Worm (Caenorhabditis elegans) whole organism, late embryonic: ENCODE results near the gene Y108F1.5.
"Not testable (repeated sequence)": the region's sequence is repeated elsewhere in the genome, so short reads cannot be mapped to it uniquely, and the experiment has no call there.

ENCODE experiments used
- C38D4.7 ChIP-seq: fragments of 200-800 bp; sonication (Bioruptor generic); optimal IDR thresholded peaks from 2 replicates; lab custom pipeline; 2018; ENCODE audit warnings: mild to moderate bottlenecking, missing genetic modification characterization, moderate library complexity, missing compliant biosample characterization
- F13H6.1 ChIP-seq: sonication (generic microtip); optimal IDR thresholded peaks from 2 replicates; lab custom pipeline; 2016; ENCODE audit warnings: missing genetic modification characterization, missing compliant biosample characterization
- K02D7.2 ChIP-seq: sonication (generic microtip); optimal IDR thresholded peaks from 2 replicates; lab custom pipeline; 2017; ENCODE audit warnings: mild to moderate bottlenecking, missing genetic modification characterization, missing compliant biosample characterization
- Y22D7AL.16 ChIP-seq: sonication (generic microtip); optimal IDR thresholded peaks from 2 replicates; lab custom pipeline; 2016; ENCODE audit warnings: missing genetic modification characterization, missing compliant biosample characterization
- ahr-1 ChIP-seq: sonication (generic microtip); optimal IDR thresholded peaks from 2 replicates; lab custom pipeline; 2016; ENCODE audit warnings: missing genetic modification characterization, missing compliant biosample characterization
- ama-1 ChIP-seq: fragments of 150-350 bp; optimal IDR thresholded peaks from 2 replicates; lab custom pipeline; 2014
- ceh-19 ChIP-seq: fragments of 200-800 bp; sonication (Bioruptor generic); optimal IDR thresholded peaks from 2 replicates; lab custom pipeline; 2018; ENCODE audit warnings: mild to moderate bottlenecking, missing genetic modification characterization, missing compliant biosample characterization
- ceh-22 ChIP-seq: sonication (generic microtip); optimal IDR thresholded peaks from 2 replicates; lab custom pipeline; 2017; ENCODE audit warnings: missing biosample characterization, missing genetic modification characterization
- ceh-24 ChIP-seq: sonication (generic microtip); optimal IDR thresholded peaks from 2 replicates; lab custom pipeline; 2016; ENCODE audit warnings: mild to moderate bottlenecking, missing genetic modification characterization, missing compliant biosample characterization
- ceh-31 ChIP-seq: sonication (generic microtip); optimal IDR thresholded peaks from 2 replicates; lab custom pipeline; 2016; ENCODE audit warnings: missing genetic modification characterization, missing compliant biosample characterization
- ceh-48 ChIP-seq: sonication (generic microtip); optimal IDR thresholded peaks from 2 replicates; lab custom pipeline; 2016; ENCODE audit warnings: missing genetic modification characterization, inconsistent platforms, missing compliant biosample characterization
- ceh-6 ChIP-seq: fragments of 200-800 bp; sonication (Bioruptor generic); optimal IDR thresholded peaks from 2 replicates; lab custom pipeline; 2018; ENCODE audit warnings: mild to moderate bottlenecking, missing genetic modification characterization, missing compliant biosample characterization
- ceh-9 ChIP-seq: sonication (generic microtip); optimal IDR thresholded peaks from 2 replicates; lab custom pipeline; 2016; ENCODE audit warnings: mild to moderate bottlenecking, missing genetic modification characterization, inconsistent platforms, missing compliant biosample characterization
- elt-2 ChIP-seq: sonication (generic microtip); optimal IDR thresholded peaks from 2 replicates; lab custom pipeline; 2016; ENCODE audit warnings: missing genetic modification reagents, missing genetic modification characterization, missing compliant biosample characterization
- eyg-1 ChIP-seq: sonication (generic microtip); optimal IDR thresholded peaks from 2 replicates; lab custom pipeline; 2016; ENCODE audit warnings: missing genotype, missing genetic modification characterization, missing compliant biosample characterization
- hlh-15 ChIP-seq: sonication (generic microtip); optimal IDR thresholded peaks from 2 replicates; lab custom pipeline; 2016; ENCODE audit warnings: missing genetic modification characterization, missing compliant biosample characterization
- hlh-30 ChIP-seq: sonication (generic microtip); optimal IDR thresholded peaks from 2 replicates; lab custom pipeline; 2017; ENCODE audit warnings: antibody characterized with exemption, missing genetic modification characterization, missing compliant biosample characterization; ENCODE audit not compliant: insufficient read depth
- hlh-8 ChIP-seq: sonication (generic microtip); optimal IDR thresholded peaks from 2 replicates; lab custom pipeline; 2016; ENCODE audit warnings: missing genotype, missing genetic modification characterization, missing compliant biosample characterization
- lim-6 ChIP-seq: sonication (generic microtip); optimal IDR thresholded peaks from 2 replicates; lab custom pipeline; 2016; ENCODE audit warnings: missing genetic modification characterization, missing compliant biosample characterization
- npax-4 ChIP-seq: sonication (generic microtip); optimal IDR thresholded peaks from 2 replicates; lab custom pipeline; 2016; ENCODE audit warnings: missing genetic modification characterization, missing compliant biosample characterization
- odd-2 ChIP-seq: sonication (generic microtip); optimal IDR thresholded peaks from 2 replicates; lab custom pipeline; 2017; ENCODE audit warnings: antibody characterized with exemption, mild to moderate bottlenecking, missing genetic modification characterization, missing compliant biosample characterization
- pag-3 ChIP-seq: sonication (generic microtip); optimal IDR thresholded peaks from 2 replicates; lab custom pipeline; 2016; ENCODE audit warnings: missing compliant biosample characterization, missing genetic modification characterization, borderline replicate concordance
- pros-1 ChIP-seq: fragments of 150-350 bp; optimal IDR thresholded peaks from 2 replicates; lab custom pipeline; 2014; ENCODE audit warnings: missing biosample characterization, missing genetic modification reagents, missing genetic modification characterization
- ref-2 ChIP-seq: sonication (generic microtip); optimal IDR thresholded peaks from 2 replicates; lab custom pipeline; 2016; ENCODE audit warnings: missing genetic modification characterization, missing compliant biosample characterization
- rnt-1 ChIP-seq: sonication (generic microtip); optimal IDR thresholded peaks from 2 replicates; lab custom pipeline; 2016; ENCODE audit warnings: missing genetic modification characterization, missing compliant biosample characterization
- sdc-2 ChIP-seq: sonication (generic microtip); optimal IDR thresholded peaks from 2 replicates; lab custom pipeline; 2016; ENCODE audit warnings: missing genotype, missing genetic modification characterization, missing compliant biosample characterization
- tbx-7 ChIP-seq: sonication (generic microtip); optimal IDR thresholded peaks from 2 replicates; lab custom pipeline; 2016; ENCODE audit warnings: missing genotype, missing genetic modification characterization, missing compliant biosample characterization
- ttx-3 ChIP-seq: sonication (generic microtip); optimal IDR thresholded peaks from 2 replicates; lab custom pipeline; 2016; ENCODE audit warnings: missing genetic modification reagents, missing genetic modification characterization, missing compliant biosample characterization
- unc-42 ChIP-seq: sonication (generic microtip); optimal IDR thresholded peaks from 2 replicates; lab custom pipeline; 2016; ENCODE audit warnings: missing genotype, missing genetic modification characterization, missing compliant biosample characterization
- unc-55 ChIP-seq: sonication (generic microtip); optimal IDR thresholded peaks from 2 replicates; lab custom pipeline; 2017; ENCODE audit warnings: missing biosample characterization, missing genetic modification reagents, missing genetic modification characterization
- unc-86 ChIP-seq: sonication (generic microtip); optimal IDR thresholded peaks from 2 replicates; lab custom pipeline; 2016; ENCODE audit warnings: missing genetic modification characterization, missing compliant biosample characterization

Y108F1.5 gene

DNA sequence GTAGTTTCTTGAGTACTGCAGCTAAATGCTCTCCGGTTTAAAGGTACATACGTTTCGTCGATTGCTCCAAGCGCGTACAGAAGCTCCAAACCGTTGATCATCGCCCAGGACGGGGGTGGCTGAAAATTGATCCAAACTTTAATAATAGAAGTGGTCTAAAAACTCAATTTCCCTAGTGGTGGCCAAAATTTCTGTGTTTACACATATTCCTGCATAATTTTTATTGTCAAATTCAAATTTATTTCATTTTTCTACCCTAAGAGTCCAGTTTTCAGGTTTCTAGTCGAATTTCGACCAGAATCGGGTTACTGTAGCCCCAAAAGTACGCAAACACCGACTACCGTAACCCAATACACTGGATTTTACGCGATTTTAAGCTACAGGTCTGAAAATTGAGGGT lies at the start of gene Y108F1.5:
Gene Y108F1.5 (minus strand): TSS at position 101 of the 400 bp plus-strand sequence.
- not testable (repeated sequence) for TF ChIP-seq pros-1, elt-2, ttx-3 (tag; lab: Kevin White, UChicago)

DNA sequence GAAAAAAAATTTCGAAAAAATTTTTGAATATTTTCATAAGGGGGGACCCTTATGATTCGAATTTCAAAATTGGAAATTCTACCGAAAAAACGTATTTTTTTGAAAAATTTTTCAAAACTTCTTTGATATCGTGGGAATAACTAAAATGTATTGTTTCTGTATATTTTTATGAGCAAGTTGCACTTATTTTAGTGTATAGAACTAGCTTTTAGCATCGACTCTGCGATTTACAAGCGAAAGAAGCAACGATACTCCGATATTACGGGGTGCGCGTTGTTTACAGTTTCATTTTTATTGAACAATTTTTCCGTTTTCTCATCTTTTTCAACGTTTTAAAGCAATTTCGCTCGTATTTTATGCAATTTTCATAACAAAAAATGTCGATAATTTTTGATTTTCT lies 48.4 kb upstream of the Y108F1.5 start, which contains the start of gene M02E1.3:
Gene M02E1.3 (plus strand): TSS at position 301 of the 400 bp plus-strand sequence.
- TF ChIP-seq npax-4 (tag; lab: Kevin White, UChicago); sdc-2; ceh-19: not testable (repeated sequence)
- TF ChIP-seq, all 69 proteins: peak for 0; not testable (repeated sequence) for 69

DNA sequence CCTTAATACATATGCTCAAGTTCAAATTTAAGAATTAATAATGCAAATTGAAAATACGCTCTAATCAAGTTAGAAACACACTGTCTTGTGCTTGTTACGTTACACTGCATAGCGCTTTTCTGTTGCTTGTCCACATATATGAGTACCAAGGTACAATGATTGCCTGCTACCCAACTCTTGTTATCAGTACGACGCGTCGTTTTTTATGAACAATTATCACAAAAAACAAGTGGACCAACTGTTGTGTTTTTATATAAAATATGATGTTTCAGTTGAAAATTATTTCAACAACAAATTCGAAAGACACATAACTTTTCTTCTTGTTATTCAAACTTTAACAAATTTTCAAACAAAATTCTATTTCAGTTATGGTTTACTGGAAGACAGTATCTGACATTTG lies 39.1 kb upstream of the Y108F1.5 start, which contains the start of gene M02E1.4:
Gene M02E1.4 (plus strand): TSS at position 367 of the 400 bp plus-strand sequence.
- no peak for TF ChIP-seq ama-1 (lab: Kevin White, UChicago)
- no peak for TF ChIP-seq ahr-1 (tag; lab: Kevin White, UChicago)
- TF ChIP-seq Y22D7AL.16 (tag; lab: Kevin White, UChicago): no peak
- no peak for TF ChIP-seq K02D7.2
- TF ChIP-seq hlh-8 (tag; lab: Kevin White, UChicago): no peak
- TF ChIP-seq ceh-9: no peak
- TF ChIP-seq ceh-48 (tag; lab: Kevin White, UChicago): no peak
- no peak for TF ChIP-seq tbx-7 (tag; lab: Kevin White, UChicago)

DNA sequence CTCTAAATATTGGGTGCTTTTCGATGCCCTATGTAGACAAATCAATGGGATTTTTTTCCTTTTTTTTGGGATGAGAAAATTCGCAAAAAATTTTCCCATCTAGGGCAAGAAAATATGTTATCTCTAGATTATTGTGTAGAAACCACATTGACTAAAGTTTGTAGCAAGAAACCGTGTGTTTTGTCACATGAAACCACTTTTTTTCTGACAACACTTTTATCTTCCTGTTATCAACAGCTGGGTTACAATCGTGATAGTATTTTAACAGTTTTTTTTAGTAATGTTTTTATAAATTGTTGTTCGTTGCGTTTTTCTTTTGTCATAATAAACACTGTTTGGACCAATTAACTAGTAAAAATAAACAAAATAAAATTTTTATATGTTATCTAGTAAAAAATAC lies 38.4 kb upstream of the Y108F1.5 start:
- TF ChIP-seq ama-1 (lab: Kevin White, UChicago): no peak
- TF ChIP-seq sdc-2: no peak
- no peak for TF ChIP-seq ceh-19
- no peak for TF ChIP-seq odd-2 (tag; lab: Kevin White, UChicago)
- no peak for TF ChIP-seq ceh-48 (tag; lab: Kevin White, UChicago)
- TF ChIP-seq lim-6 (tag; lab: Kevin White, UChicago): no peak
- TF ChIP-seq C38D4.7 (GFP tag; lab: Kevin White, UChicago): no peak
- TF ChIP-seq ceh-22: no peak

DNA sequence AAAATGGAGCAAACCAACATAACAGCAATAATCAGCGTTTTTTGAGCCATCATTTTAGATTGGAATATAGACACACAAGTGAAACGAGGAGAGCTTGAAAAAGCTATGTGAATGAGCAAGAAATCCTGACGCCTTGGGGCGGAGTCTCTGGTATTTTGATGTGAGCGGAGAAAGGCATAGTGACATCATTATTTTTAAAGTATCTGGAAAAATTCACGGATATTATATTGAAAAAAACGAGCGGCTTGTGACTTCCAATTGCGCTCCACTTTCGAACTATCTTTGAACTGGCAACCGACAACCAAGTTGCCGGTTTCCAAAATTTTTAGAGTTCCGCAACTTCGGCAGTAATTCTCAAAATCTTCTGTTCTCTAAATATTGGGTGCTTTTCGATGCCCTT lies 37.4 kb upstream of the Y108F1.5 start, which contains the start of gene nlp-64:
Gene nlp-64 (minus strand): TSS at position 101 of the 400 bp plus-strand sequence.
- TF ChIP-seq eyg-1 (tag; lab: Kevin White, UChicago) (no peak), ceh-24 (tag; lab: Kevin White, UChicago) (no peak), unc-86 (tag; lab: Kevin White, UChicago) (no peak), unc-55 (GFP tag; lab: Kevin White, UChicago) (no peak), hlh-30 (no peak)

DNA sequence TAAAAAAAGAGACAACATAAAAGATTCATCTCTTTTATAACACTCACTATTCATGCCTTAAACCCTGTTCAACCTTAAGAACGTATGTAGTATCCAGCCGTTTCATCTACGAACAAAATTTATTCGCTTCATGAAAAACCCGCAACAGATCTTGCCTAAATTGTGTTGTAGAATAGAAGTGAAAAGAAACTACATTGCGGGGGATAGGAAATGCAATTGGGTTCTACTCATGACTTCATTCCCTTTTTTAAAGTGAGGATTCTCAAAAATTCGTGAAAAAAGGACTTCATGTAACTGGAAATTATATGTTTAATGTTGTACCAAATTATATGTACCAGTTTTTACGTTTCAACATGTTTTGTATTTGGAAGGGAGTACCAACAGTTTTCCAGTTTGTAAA lies 35.3 kb upstream of the Y108F1.5 start:
- peak; percentile 63 for TF ChIP-seq unc-42 (tag; lab: Kevin White, UChicago)
- TF ChIP-seq ceh-31 (tag; lab: Kevin White, UChicago): no peak

DNA sequence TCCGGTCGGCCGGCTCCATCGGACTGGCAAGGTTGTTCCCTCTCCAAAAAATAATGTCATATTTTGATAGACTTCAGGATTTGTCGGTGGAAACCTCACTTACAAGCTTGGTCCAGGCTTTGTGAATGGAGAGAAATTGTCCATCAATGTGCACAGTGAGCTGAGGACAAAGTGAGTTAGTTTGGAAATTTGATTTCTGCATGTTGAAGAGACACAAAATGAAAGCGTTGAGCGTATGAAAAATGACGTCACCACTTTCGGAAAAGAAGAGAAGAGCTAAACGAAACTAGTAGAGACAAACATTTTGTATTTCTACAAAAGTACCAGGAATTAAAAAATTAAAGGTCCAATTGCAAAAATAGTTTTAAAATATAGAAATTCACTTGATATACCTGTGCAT lies 31.2 kb upstream of the Y108F1.5 start:
- peak; percentile 86 for TF ChIP-seq unc-42 (tag; lab: Kevin White, UChicago)
- TF ChIP-seq ref-2 (tag; lab: Kevin White, UChicago): no peak
- TF ChIP-seq C38D4.7 (GFP tag; lab: Kevin White, UChicago): no peak

DNA sequence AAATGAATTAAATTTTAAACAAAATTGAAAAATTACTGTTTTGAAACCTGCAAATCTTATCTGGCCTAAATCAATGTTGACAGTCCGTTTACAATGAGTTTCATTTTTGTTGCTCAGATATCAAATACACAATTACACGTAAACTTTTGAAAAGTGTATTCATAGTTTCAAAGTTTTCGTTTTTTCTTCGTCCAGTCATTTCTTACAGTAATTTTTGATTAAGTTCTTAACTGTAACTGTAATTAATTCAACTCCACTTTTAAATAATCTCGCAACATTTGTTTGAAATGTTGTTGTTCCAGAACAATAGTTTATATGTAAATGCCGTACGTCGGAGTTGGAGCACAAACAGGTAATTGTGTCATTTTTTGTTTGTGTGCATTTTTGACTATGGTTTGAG lies 27.7 kb upstream of the Y108F1.5 start, which contains the start of gene gcp-2.1:
Gene gcp-2.1 (plus strand): TSS at position 301 of the 400 bp plus-strand sequence.
- TF ChIP-seq pag-3 (tag; lab: Kevin White, UChicago) (no peak), F13H6.1 (no peak), eyg-1 (tag; lab: Kevin White, UChicago) (no peak), rnt-1 (tag; lab: Kevin White, UChicago) (no peak), unc-86 (tag; lab: Kevin White, UChicago) (no peak), ceh-9 (no peak), lim-6 (tag; lab: Kevin White, UChicago) (no peak), hlh-15 (tag; lab: Kevin White, UChicago) (no peak), ceh-19 (no peak), ceh-6 (GFP tag; lab: Kevin White, UChicago) (no peak), ceh-48 (tag; lab: Kevin White, UChicago) (no peak)
